Worm (Caenorhabditis elegans): Measurements from ENCODE around the gene Y38H6C.21.
"Not testable (repeated sequence)": the region's sequence is repeated elsewhere in the genome, so short reads cannot be mapped to it uniquely, and the experiment has no call there.

DNA sequence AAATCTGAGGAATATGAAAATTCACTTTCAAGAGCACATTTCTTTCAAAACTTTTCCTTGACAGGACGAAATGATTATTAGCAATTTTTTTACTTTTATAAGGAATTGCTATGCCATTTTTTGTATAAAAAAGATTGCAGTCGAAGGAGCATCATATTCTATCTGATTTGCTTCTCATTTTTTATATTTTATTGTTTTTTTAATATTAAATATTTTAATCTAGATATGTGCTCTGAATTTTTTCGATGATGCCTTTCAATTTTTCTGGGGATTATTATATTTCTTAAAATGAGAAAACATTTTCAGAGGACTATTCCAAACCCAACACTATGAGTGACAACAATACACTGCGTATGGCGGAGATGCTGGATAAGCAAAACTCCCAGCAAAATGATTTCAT lies 9.0 kb upstream of the Y38H6C.21 start, which contains the start of gene F26F2.13:
- not testable (repeated sequence) for TF ChIP-seq hlh-26 (GFP tag; conservative IDR thresholded peaks at IDR 0.05); F39B2.1 (GFP tag; IDR thresholded peaks at IDR 0.05); ekl-4 (GFP tag; IDR thresholded peaks at IDR 0.05)
